Fruit fly (Drosophila melanogaster) whole organism, wandering third instar larva: ENCODE results near the gene Teh1.

ENCODE experiments used
- Abd-B ChIP-seq: fragments of >200 bp; optimal IDR thresholded peaks from 2 replicates; lab custom pipeline; 2017; ENCODE audit warnings: missing biosample characterization, missing genetic modification characterization
- CG9705 ChIP-seq: fragments of 200-800 bp; sonication (Bioruptor generic); optimal IDR thresholded peaks from 2 replicates; lab custom pipeline; 2018; ENCODE audit warnings: missing biosample characterization, mild to moderate bottlenecking, missing genetic modification characterization
- CrebA ChIP-seq: fragments of 200-800 bp; sonication (Bioruptor generic); optimal IDR thresholded peaks from 2 replicates; lab custom pipeline; 2016; ENCODE audit warnings: missing biosample characterization, mild to moderate bottlenecking, missing genetic modification characterization, borderline replicate concordance
- Dfd ChIP-seq: fragments of >200 bp; optimal IDR thresholded peaks from 2 replicates; lab custom pipeline; 2017; ENCODE audit warnings: missing biosample characterization, missing genetic modification characterization
- Dif ChIP-seq: fragments of 200-275, 200-300 bp; sonication (Bioruptor generic); optimal IDR thresholded peaks from 2 replicates; lab custom pipeline; 2018; ENCODE audit warnings: missing biosample characterization, missing genetic modification characterization; ENCODE audit not compliant: partially characterized antibody
- GATAd ChIP-seq: sonication (Bioruptor generic); optimal IDR thresholded peaks from 2 replicates; lab custom pipeline; 2016; ENCODE audit warnings: missing biosample characterization, missing genetic modification characterization
- HLH106 ChIP-seq: fragments of 200-800 bp; optimal IDR thresholded peaks from 3 replicates; lab custom pipeline; 2019; ENCODE audit warnings: missing biosample characterization, mild to moderate bottlenecking, missing genetic modification characterization, moderate library complexity
- Hnf4 ChIP-seq: fragments of 200-800 bp; sonication (Bioruptor generic); optimal IDR thresholded peaks from 2 replicates; lab custom pipeline; 2016; ENCODE audit warnings: missing biosample characterization, mild to moderate bottlenecking, missing genetic modification characterization
- Hr78 ChIP-seq: fragments of >200 bp; optimal IDR thresholded peaks from 2 replicates; lab custom pipeline; 2017; ENCODE audit warnings: missing biosample characterization, missing genetic modification characterization
- Hr83 ChIP-seq: fragments of 200-300 bp; sonication (Bioruptor generic); optimal IDR thresholded peaks from 2 replicates; lab custom pipeline; 2016; ENCODE audit warnings: missing biosample characterization, mild to moderate bottlenecking, missing genetic modification characterization, moderate library complexity; ENCODE audit not compliant: poor library complexity, severe bottlenecking
- Jra ChIP-seq: sonication (Bioruptor generic); optimal IDR thresholded peaks from 2 replicates; lab custom pipeline; 2016; ENCODE audit warnings: missing biosample characterization, missing genetic modification characterization
- Myc ChIP-seq: fragments of >200 bp; optimal IDR thresholded peaks from 2 replicates; lab custom pipeline; 2017
- Rel ChIP-seq, 2 experiments: fragments of 200-800 bp; sonication (Bioruptor generic) in 1 of 2; optimal IDR thresholded peaks; 2 replicates in 1 of 2; 3 replicates in 1 of 2; lab custom pipeline; 2016 to 2019; ENCODE audit warnings: mild to moderate bottlenecking in 2 of 2, missing biosample characterization in 2 of 2, missing genetic modification characterization in 2 of 2, moderate library complexity in 1 of 2
- Sp1 ChIP-seq: fragments of 200-800 bp; sonication (Bioruptor generic); optimal IDR thresholded peaks from 3 replicates; lab custom pipeline; 2019; ENCODE audit warnings: missing biosample characterization, mild to moderate bottlenecking, missing genetic modification characterization, moderate library complexity
- br ChIP-seq: fragments of 200-800 bp; sonication (Bioruptor generic); optimal IDR thresholded peaks from 2 replicates; lab custom pipeline; 2016; ENCODE audit warnings: missing biosample characterization, missing genetic modification characterization
- brk ChIP-seq: fragments of 200-800 bp; sonication (Bioruptor generic); optimal IDR thresholded peaks from 2 replicates; lab custom pipeline; 2016; ENCODE audit warnings: missing biosample characterization, mild to moderate bottlenecking, missing genetic modification characterization
- dl ChIP-seq, 2 experiments: fragments of 175-275, 200-275 bp in 1 of 2; fragments of 200-275 bp in 1 of 2; sonication (Bioruptor generic); optimal IDR thresholded peaks; lab custom pipeline; 2018; ENCODE audit warnings: mild to moderate bottlenecking in 2 of 2, missing biosample characterization in 2 of 2, missing genetic modification characterization in 2 of 2, moderate library complexity in 2 of 2; ENCODE audit not compliant: partially characterized antibody in 2 of 2, insufficient read depth in 1 of 2
- dsf ChIP-seq: sonication (Bioruptor generic); optimal IDR thresholded peaks from 2 replicates; lab custom pipeline; 2016; ENCODE audit warnings: missing biosample characterization, missing genetic modification characterization, borderline replicate concordance
- foxo ChIP-seq, 2 experiments: fragments of 200-800 bp; sonication (Bioruptor generic); optimal IDR thresholded peaks; 2 replicates in 1 of 2; 3 replicates in 1 of 2; lab custom pipeline; 2016 to 2017; ENCODE audit warnings: missing biosample characterization in 2 of 2, missing genetic modification characterization in 2 of 2
- fru ChIP-seq: fragments of 200-800 bp; sonication (Bioruptor generic); optimal IDR thresholded peaks from 3 replicates; lab custom pipeline; 2016; ENCODE audit warnings: missing biosample characterization, mild to moderate bottlenecking, missing genetic modification characterization
- h ChIP-seq: fragments of 200-800 bp; sonication (Bioruptor generic); optimal IDR thresholded peaks from 3 replicates; lab custom pipeline; 2016; ENCODE audit warnings: missing biosample characterization, mild to moderate bottlenecking, missing genetic modification characterization
- jim ChIP-seq: fragments of 175-275, 200-325 bp; sonication (Bioruptor generic); optimal IDR thresholded peaks from 2 replicates; lab custom pipeline; 2016; ENCODE audit warnings: missing biosample characterization, mild to moderate bottlenecking, missing genetic modification characterization
- lola ChIP-seq: fragments of >200 bp; optimal IDR thresholded peaks from 2 replicates; lab custom pipeline; 2017; ENCODE audit warnings: missing biosample characterization, missing genetic modification characterization
- psq ChIP-seq: fragments of 200-800 bp; sonication (Bioruptor generic); optimal IDR thresholded peaks from 3 replicates; lab custom pipeline; 2017; ENCODE audit warnings: missing biosample characterization, mild to moderate bottlenecking, missing genetic modification characterization, moderate library complexity
- rgr ChIP-seq: fragments of 200-800 bp; sonication (Bioruptor generic); optimal IDR thresholded peaks from 3 replicates; lab custom pipeline; 2016; ENCODE audit warnings: missing biosample characterization, mild to moderate bottlenecking, missing genetic modification characterization
- sv ChIP-seq: fragments of 200-800 bp; sonication (Bioruptor generic); optimal IDR thresholded peaks from 3 replicates; lab custom pipeline; 2016; ENCODE audit warnings: missing biosample characterization, missing genetic modification characterization
- tai ChIP-seq: sonication (Bioruptor generic); optimal IDR thresholded peaks from 2 replicates; lab custom pipeline; 2016; ENCODE audit warnings: missing biosample characterization, missing genetic modification characterization
- usp ChIP-seq: fragments of >200 bp; optimal IDR thresholded peaks from 2 replicates; lab custom pipeline; 2017; ENCODE audit warnings: missing biosample characterization, missing genetic modification characterization

Gene Teh1

dm6 chr3R:9872133-9872814 lies 4.4 kb upstream of the Teh1 start:
- TF ChIP-seq CrebA (GFP tag; lab: Kevin White, UChicago) (no peak), h (no peak), Dif (GFP tag; lab: Kevin White, UChicago) (peak; percentile 7), usp (GFP tag; lab: Kevin White, UChicago) (no peak), foxo (GFP tag; optimal IDR thresholded peaks at IDR 0.05; lab: Kevin White, UChicago) (no peak), dl (GFP tag; optimal IDR thresholded peaks at IDR 0.05; lab: Kevin White, UChicago; ENCODE audit: insufficient read depth in 1 of 2, partially characterized antibody in 2 of 2) (no peak)

DNA sequence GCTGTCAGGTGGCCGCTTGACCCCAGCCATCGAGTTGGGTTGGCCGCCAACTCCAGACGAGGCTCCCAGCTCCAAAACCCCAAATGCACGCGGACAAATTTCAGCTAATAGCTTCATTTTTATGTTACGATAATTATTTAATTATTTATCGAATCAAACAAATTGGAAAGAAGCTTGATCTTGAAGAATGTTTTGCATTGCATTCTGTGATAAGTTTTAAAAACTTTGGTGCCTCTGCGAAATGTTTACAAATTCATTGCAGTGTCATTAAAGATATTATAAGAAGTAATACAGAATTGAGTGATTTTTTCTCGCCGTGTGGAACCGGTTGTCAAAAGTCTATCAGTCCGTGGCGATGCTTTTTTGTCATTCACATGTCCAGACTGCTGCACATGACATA lies 2.5 kb upstream of the Teh1 start:
- no peak for TF ChIP-seq HLH106 (tag; lab: Kevin White, UChicago)
- no peak for TF ChIP-seq psq
- no peak for TF ChIP-seq Rel (GFP tag; optimal IDR thresholded peaks at IDR 0.05; lab: Kevin White, UChicago)
- no peak for TF ChIP-seq Rel (tag; optimal IDR thresholded peaks at IDR 0.05; lab: Kevin White, UChicago)
- TF ChIP-seq tai (GFP tag; lab: Kevin White, UChicago), result peak; percentile 32

dm6 chr3R:9869954-9870353 lies 2.0 kb upstream of the Teh1 start:
- TF ChIP-seq Hr78 (GFP tag; lab: Kevin White, UChicago), result no peak
- no peak for TF ChIP-seq Myc
- no peak for TF ChIP-seq rgr (GFP tag; lab: Kevin White, UChicago)
- TF ChIP-seq CG9705 (GFP tag; lab: Kevin White, UChicago), result no peak
- no peak for TF ChIP-seq HLH106 (tag; lab: Kevin White, UChicago)
- TF ChIP-seq sv, result no peak
- no peak for TF ChIP-seq Jra
- no peak for TF ChIP-seq GATAd (GFP tag; lab: Kevin White, UChicago)
- TF ChIP-seq br (GFP tag; lab: Kevin White, UChicago), result no peak
- no peak for TF ChIP-seq foxo (GFP tag; optimal IDR thresholded peaks at IDR 0.05; lab: Kevin White, UChicago)
- TF ChIP-seq Rel (GFP tag; optimal IDR thresholded peaks at IDR 0.05; lab: Kevin White, UChicago), result no peak
- no peak for TF ChIP-seq Rel (tag; optimal IDR thresholded peaks at IDR 0.05; lab: Kevin White, UChicago)
- no peak for TF ChIP-seq dsf
- TF ChIP-seq Sp1 (GFP tag; lab: Kevin White, UChicago), result no peak
- no peak for TF ChIP-seq jim (GFP tag; lab: Kevin White, UChicago)
- TF ChIP-seq Abd-B, result no peak
- TF ChIP-seq lola, result no peak
- no peak for TF ChIP-seq brk (GFP tag; lab: Kevin White, UChicago)
- TF ChIP-seq, all 38 proteins: peak for 0

DNA sequence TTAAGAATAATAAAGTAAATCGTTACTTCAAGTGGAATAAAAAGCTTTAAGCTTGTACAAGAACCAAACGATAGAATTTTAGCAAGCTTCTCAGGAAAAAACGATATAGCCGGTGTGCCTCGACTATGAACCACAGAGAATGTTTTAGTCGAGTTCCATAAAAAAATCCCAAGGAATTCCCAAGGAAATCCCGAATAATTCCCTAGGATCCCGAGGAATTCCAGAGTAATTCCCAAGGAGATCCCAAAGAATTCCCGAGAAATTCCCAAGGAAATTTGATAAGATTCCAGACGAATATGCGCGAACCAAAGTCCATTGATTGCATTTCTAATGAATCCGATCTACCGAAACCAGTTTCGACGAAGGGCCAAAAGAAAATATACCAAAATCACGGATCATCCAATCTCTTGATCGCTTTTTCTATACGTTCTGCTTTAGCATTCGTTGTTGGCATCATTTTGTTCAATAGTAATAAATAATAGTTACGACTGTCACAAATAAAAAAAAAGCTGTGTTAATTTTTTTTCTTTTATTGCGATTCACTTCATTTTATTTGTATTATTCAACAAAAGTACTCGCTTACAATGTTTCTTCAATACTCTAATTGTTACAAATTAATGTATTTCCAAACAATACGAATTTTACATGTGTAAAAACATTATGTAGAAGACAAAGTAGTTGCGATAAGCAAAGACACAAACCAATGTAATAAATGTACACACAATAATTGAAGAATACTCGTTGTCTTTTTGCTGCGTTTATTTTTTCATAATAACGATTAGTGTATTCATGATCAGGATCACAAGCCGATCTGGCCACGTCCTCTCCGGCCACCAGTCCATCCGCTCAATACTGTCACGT lies 848 bp upstream of the Teh1 start:
- peak; percentile 90 for TF ChIP-seq Myc
- TF ChIP-seq Hnf4 (GFP tag; lab: Kevin White, UChicago), result peak; percentile 1
- no peak for TF ChIP-seq Hr83 (GFP tag; lab: Kevin White, UChicago)
- peak; percentile 15 for TF ChIP-seq fru (GFP tag; lab: Kevin White, UChicago)

DNA sequence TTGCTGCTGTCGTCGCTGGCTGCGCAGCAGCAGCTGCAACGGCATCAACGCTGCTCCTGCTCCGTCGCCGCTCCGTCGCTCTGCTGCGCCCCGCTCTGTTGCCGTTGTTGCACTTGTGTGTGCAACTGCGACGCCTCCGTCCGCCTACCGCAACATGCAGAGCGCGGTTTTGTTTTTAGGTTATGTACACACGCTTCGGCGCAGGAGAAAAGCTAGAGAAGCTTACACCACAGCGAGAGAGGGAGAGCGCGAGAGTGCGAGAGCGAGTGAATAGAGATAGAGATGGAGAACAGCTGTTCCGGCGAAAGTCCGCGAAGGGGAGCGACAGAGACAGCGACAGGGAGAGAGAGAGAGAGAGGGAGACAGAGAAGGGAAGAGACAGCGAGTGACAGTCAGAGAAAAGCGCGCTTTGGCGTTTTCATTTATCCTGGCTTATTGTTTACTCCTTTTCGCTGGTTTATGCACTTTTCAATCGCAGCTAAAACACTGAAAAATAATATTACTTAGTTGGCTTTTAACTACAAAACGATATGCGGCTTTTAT lies 2.0 kb downstream of the Teh1 start:
- TF ChIP-seq dsf (no peak), Dif (GFP tag; lab: Kevin White, UChicago) (peak; percentile 13), HLH106 (tag; lab: Kevin White, UChicago) (no peak), psq (no peak), Dfd (GFP tag; lab: Kevin White, UChicago) (no peak)
